In genomic region chr3L:18250652-18251051, dm6 we compare ENCODE assay signal across 1 fruit fly cellular context.
TF ChIP-seq lines count a peak whose summit lies in the region.

No protein-coding gene starts in this region.

TF ChIP-seq in whole organism, embryonic, 481 proteins besides CTCF, POLR2A, EP300 and RAD21 (continued from another document and continues in another):
- TF ChIP-seq CG12942 (GFP tag; optimal IDR thresholded peaks at IDR 0.05; lab: Kevin White, UChicago) (no peak), CG7786 (GFP tag; optimal IDR thresholded peaks at IDR 0.05; lab: Kevin White, UChicago) (no peak), h (optimal IDR thresholded peaks at IDR 0.05; lab: Kevin White, UChicago) (no peak), CG8359 (GFP tag; optimal IDR thresholded peaks at IDR 0.05; lab: Kevin White, UChicago; ENCODE audit: borderline replicate concordance) (no peak), CG10147 (GFP tag; optimal IDR thresholded peaks at IDR 0.05; lab: Kevin White, UChicago) (no peak), CG14860 (GFP tag; IDR thresholded peaks at IDR 0.05; lab: Robert Waterston, UW; ENCODE audit: partially characterized antibody) (no peak), CG11085 (GFP tag; IDR thresholded peaks at IDR 0.05; lab: Robert Waterston, UW) (no peak), ERR (GFP tag; optimal IDR thresholded peaks at IDR 0.05; lab: Kevin White, UChicago) (no peak), CkIIα-i1 (GFP tag; IDR thresholded peaks at IDR 0.05; lab: Robert Waterston, UW) (no peak), nerfin-2 (GFP tag; IDR thresholded peaks at IDR 0.05; lab: Robert Waterston, UW; ENCODE audit: partially characterized antibody) (no peak), CG11247 (GFP tag; IDR thresholded peaks at IDR 0.05; lab: Robert Waterston, UW) (0 out of 2 replicates have a peak, but pooled peaks have one; percentile 20), CG6765 (GFP tag; optimal IDR thresholded peaks at IDR 0.05; lab: Kevin White, UChicago) (no peak), row (GFP tag; IDR thresholded peaks at IDR 0.05; lab: Robert Waterston, UW) (peak; percentile 81), nmo (GFP tag; optimal IDR thresholded peaks at IDR 0.05; lab: Kevin White, UChicago) (peak; percentile 83), dmrt11E (tag; optimal IDR thresholded peaks at IDR 0.05; lab: Kevin White, UChicago) (peak; percentile 92), CG6683 (GFP tag; optimal IDR thresholded peaks at IDR 0.05; lab: Kevin White, UChicago) (no peak), schlank (tag; optimal IDR thresholded peaks at IDR 0.05; lab: Kevin White, UChicago) (no peak), dm (GFP tag; optimal IDR thresholded peaks at IDR 0.05; lab: Kevin White, UChicago) (no peak), jigr1 (GFP tag; IDR thresholded peaks at IDR 0.05; lab: Robert Waterston, UW) (no peak), CG9609 (GFP tag; optimal IDR thresholded peaks at IDR 0.05; lab: Kevin White, UChicago) (no peak), pzg (GFP tag; optimal IDR thresholded peaks at IDR 0.05; lab: Kevin White, UChicago) (no peak), ara (GFP tag; IDR thresholded peaks at IDR 0.05; lab: Robert Waterston, UW) (peak; percentile 89), al (GFP tag; IDR thresholded peaks at IDR 0.05; lab: Robert Waterston, UW) (no peak), ap (GFP tag; IDR thresholded peaks at IDR 0.05; lab: Robert Waterston, UW) (peak; percentile 33), CG7357 (GFP tag; IDR thresholded peaks at IDR 0.05; lab: Robert Waterston, UW) (no peak), CG12769 (tag; optimal IDR thresholded peaks at IDR 0.05; lab: Kevin White, UChicago) (no peak), tin (GFP tag; optimal IDR thresholded peaks at IDR 0.05; lab: Kevin White, UChicago) (peak; percentile 50), ATbp (GFP tag; optimal IDR thresholded peaks at IDR 0.05; lab: Kevin White, UChicago) (peak; percentile 38), CG16815 (GFP tag; optimal IDR thresholded peaks at IDR 0.05; lab: Kevin White, UChicago) (peak; percentile 70), CG1832 (GFP tag; optimal IDR thresholded peaks at IDR 0.05; lab: Kevin White, UChicago) (no peak), vvl (GFP tag; IDR thresholded peaks at IDR 0.05; lab: Robert Waterston, UW) (peak; percentile 85), CG6654 (GFP tag; optimal IDR thresholded peaks at IDR 0.05; lab: Kevin White, UChicago) (no peak), sug (tag; optimal IDR thresholded peaks at IDR 0.05; lab: Kevin White, UChicago) (no peak), CG32767 (GFP tag; IDR thresholded peaks at IDR 0.05; lab: Robert Waterston, UW) (no peak), Sox102F (GFP tag; optimal IDR thresholded peaks at IDR 0.05; lab: Kevin White, UChicago) (peak; percentile 86), HmgD (GFP tag; optimal IDR thresholded peaks at IDR 0.05; lab: Kevin White, UChicago) (no peak), psq (GFP tag; optimal IDR thresholded peaks at IDR 0.05; lab: Kevin White, UChicago) (peak; percentile 10), Oaz (GFP tag; IDR thresholded peaks at IDR 0.05; lab: Robert Waterston, UW) (no peak), Bteb2 (GFP tag; optimal IDR thresholded peaks at IDR 0.05; lab: Kevin White, UChicago) (no peak), br (optimal IDR thresholded peaks at IDR 0.05; lab: Kevin White, UChicago) (no peak), D19A (tag; optimal IDR thresholded peaks at IDR 0.05; lab: Kevin White, UChicago) (peak; percentile 68), HLH54F (GFP tag; optimal IDR thresholded peaks at IDR 0.05; lab: Kevin White, UChicago) (no peak), nom (GFP tag; optimal IDR thresholded peaks at IDR 0.05; lab: Kevin White, UChicago) (no peak), Drgx (GFP tag; IDR thresholded peaks at IDR 0.05; lab: Robert Waterston, UW) (peak; percentile 32; the same call in 1 of the 2 replicates), CG6791 (GFP tag; IDR thresholded peaks at IDR 0.05; lab: Robert Waterston, UW; ENCODE audit: partially characterized antibody) (no peak), Adf1 (GFP tag; IDR thresholded peaks at IDR 0.05; lab: Robert Waterston, UW) (no peak), jing (GFP tag; optimal IDR thresholded peaks at IDR 0.05; lab: Kevin White, UChicago) (peak; percentile 34), bowl (GFP tag; IDR thresholded peaks at IDR 0.05; lab: Robert Waterston, UW) (no peak), chn (GFP tag; optimal IDR thresholded peaks at IDR 0.05; lab: Kevin White, UChicago) (no peak), usp (GFP tag; optimal IDR thresholded peaks at IDR 0.05; lab: Kevin White, UChicago) (no peak), CG3995 (GFP tag; optimal IDR thresholded peaks at IDR 0.05; lab: Kevin White, UChicago) (no peak), CrebB (tag; optimal IDR thresholded peaks at IDR 0.05; lab: Kevin White, UChicago) (no peak), YL-1 (GFP tag; optimal IDR thresholded peaks at IDR 0.05; lab: Kevin White, UChicago) (no peak), CG16863 (GFP tag; optimal IDR thresholded peaks at IDR 0.05; lab: Kevin White, UChicago) (no peak), CG12391 (tag; optimal IDR thresholded peaks at IDR 0.05; lab: Kevin White, UChicago) (peak; percentile 78), CG10654 (GFP tag; optimal IDR thresholded peaks at IDR 0.05; lab: Kevin White, UChicago) (peak; percentile 19), hth (optimal IDR thresholded peaks at IDR 0.05; lab: Kevin White, UChicago) (no peak), ase (GFP tag; IDR thresholded peaks at IDR 0.05; lab: Robert Waterston, UW) (0 out of 3 replicates have a peak, but pooled peaks have one; percentile 8), unpg (GFP tag; optimal IDR thresholded peaks at IDR 0.05; lab: Kevin White, UChicago) (peak; percentile 60), CG7963 (GFP tag; IDR thresholded peaks at IDR 0.05; lab: Robert Waterston, UW; ENCODE audit: partially characterized antibody) (no peak), Opbp (GFP tag; IDR thresholded peaks at IDR 0.05; lab: Robert Waterston, UW; ENCODE audit: partially characterized antibody) (no peak), pros (GFP tag; optimal IDR thresholded peaks at IDR 0.05; lab: Kevin White, UChicago) (no peak), CG8290 (GFP tag; optimal IDR thresholded peaks at IDR 0.05; lab: Kevin White, UChicago) (peak; percentile 20), CG8290 (tag; optimal IDR thresholded peaks at IDR 0.05; lab: Kevin White, UChicago) (no peak), CoRest (tag; optimal IDR thresholded peaks at IDR 0.05; lab: Kevin White, UChicago) (peak; percentile 73), CG8944 (GFP tag; optimal IDR thresholded peaks at IDR 0.05; lab: Kevin White, UChicago) (no peak), sqz (GFP tag; optimal IDR thresholded peaks at IDR 0.05; lab: Kevin White, UChicago) (peak; percentile 72), unc-4 (GFP tag; IDR thresholded peaks at IDR 0.05; lab: Robert Waterston, UW; ENCODE audit: partially characterized antibody) (no peak), CG1602 (GFP tag; optimal IDR thresholded peaks at IDR 0.05; lab: Kevin White, UChicago) (peak; percentile 70), CG31388 (GFP tag; optimal IDR thresholded peaks at IDR 0.05; lab: Kevin White, UChicago) (no peak), Atf6 (GFP tag; IDR thresholded peaks at IDR 0.05; lab: Robert Waterston, UW) (no peak), chm (GFP tag; IDR thresholded peaks at IDR 0.05; lab: Robert Waterston, UW) (peak; percentile 78; the same call in 1 of the 2 replicates), CG4707 (GFP tag; optimal IDR thresholded peaks at IDR 0.05; lab: Kevin White, UChicago) (peak; percentile 10), fd3F (GFP tag; optimal IDR thresholded peaks at IDR 0.05; lab: Kevin White, UChicago) (no peak), fd102C (GFP tag; optimal IDR thresholded peaks at IDR 0.05; lab: Kevin White, UChicago) (no peak), run (tag; optimal IDR thresholded peaks at IDR 0.05; lab: Kevin White, UChicago) (no peak), Meics (GFP tag; optimal IDR thresholded peaks at IDR 0.05; lab: Kevin White, UChicago) (no peak), sens (GFP tag; lab: Kevin White, UChicago) (peak; percentile 88), zen (tag; optimal IDR thresholded peaks at IDR 0.05; lab: Kevin White, UChicago) (peak; percentile 59), otp (GFP tag; IDR thresholded peaks at IDR 0.05; lab: Robert Waterston, UW) (peak; percentile 74; the same call in 2 of the 3 replicates), luna (GFP tag; optimal IDR thresholded peaks at IDR 0.05; lab: Kevin White, UChicago) (no peak), Nf-YB (GFP tag; optimal IDR thresholded peaks at IDR 0.05; lab: Kevin White, UChicago) (peak; percentile 31), mirr (GFP tag; optimal IDR thresholded peaks at IDR 0.05; lab: Kevin White, UChicago) (no peak), wdn (GFP tag; IDR thresholded peaks at IDR 0.05; lab: Robert Waterston, UW) (no peak), Hey (tag; optimal IDR thresholded peaks at IDR 0.05; lab: Kevin White, UChicago) (no peak), CG12071 (GFP tag; optimal IDR thresholded peaks at IDR 0.05; lab: Kevin White, UChicago) (no peak), CG17361 (GFP tag; IDR thresholded peaks at IDR 0.05; lab: Robert Waterston, UW) (peak; percentile 75), CG1529 (GFP tag; optimal IDR thresholded peaks at IDR 0.05; lab: Kevin White, UChicago) (peak; percentile 47), amos (GFP tag; IDR thresholded peaks at IDR 0.05; lab: Robert Waterston, UW; ENCODE audit: partially characterized antibody) (no peak), gsb-n (tag; optimal IDR thresholded peaks at IDR 0.05; lab: Kevin White, UChicago) (peak; percentile 70), CG3163 (GFP tag; optimal IDR thresholded peaks at IDR 0.05; lab: Kevin White, UChicago) (no peak), kay (GFP tag; optimal IDR thresholded peaks at IDR 0.05; lab: Kevin White, UChicago) (no peak), Optix (GFP tag; IDR thresholded peaks at IDR 0.05; lab: Robert Waterston, UW) (no peak), tgo (GFP tag; IDR thresholded peaks at IDR 0.05; lab: Robert Waterston, UW) (peak; percentile 44; the same call in 1 of the 3 replicates), CG2199 (GFP tag; IDR thresholded peaks at IDR 0.05; lab: Robert Waterston, UW) (no peak), Chrac-16 (GFP tag; optimal IDR thresholded peaks at IDR 0.05; lab: Kevin White, UChicago) (peak; percentile 19), tx (GFP tag; optimal IDR thresholded peaks at IDR 0.05; lab: Kevin White, UChicago) (no peak), Ptx1 (GFP tag; IDR thresholded peaks at IDR 0.05; lab: Robert Waterston, UW) (peak; percentile 73), sc (optimal IDR thresholded peaks at IDR 0.05; lab: Kevin White, UChicago) (no peak), sc (GFP tag; optimal IDR thresholded peaks at IDR 0.05; lab: Kevin White, UChicago) (peak; percentile 60), CG12659 (GFP tag; optimal IDR thresholded peaks at IDR 0.05; lab: Kevin White, UChicago) (peak; percentile 10), CG3065 (GFP tag; optimal IDR thresholded peaks at IDR 0.05; lab: Kevin White, UChicago) (no peak), CG7556 (GFP tag; optimal IDR thresholded peaks at IDR 0.05; lab: Kevin White, UChicago) (peak; percentile 39), nau (GFP tag; optimal IDR thresholded peaks at IDR 0.05; lab: Kevin White, UChicago) (peak; percentile 5), ham (GFP tag; IDR thresholded peaks at IDR 0.05; lab: Robert Waterston, UW) (no peak), Neu2 (GFP tag; optimal IDR thresholded peaks at IDR 0.05; lab: Kevin White, UChicago; ENCODE audit: borderline replicate concordance) (no peak), chinmo (GFP tag; IDR thresholded peaks at IDR 0.05; lab: Robert Waterston, UW; ENCODE audit: partially characterized antibody) (no peak), org-1 (GFP tag; optimal IDR thresholded peaks at IDR 0.05; lab: Kevin White, UChicago) (no peak), E2f2 (GFP tag; IDR thresholded peaks at IDR 0.05; lab: Robert Waterston, UW) (no peak), nerfin-1 (tag; optimal IDR thresholded peaks at IDR 0.05; lab: Kevin White, UChicago) (peak; percentile 46), H15 (GFP tag; IDR thresholded peaks at IDR 0.05; lab: Robert Waterston, UW) (peak; percentile 47; the same call in 1 of the 3 replicates), CG10565 (GFP tag; optimal IDR thresholded peaks at IDR 0.05; lab: Kevin White, UChicago) (no peak), CG2202 (tag; optimal IDR thresholded peaks at IDR 0.05; lab: Kevin White, UChicago) (peak; percentile 74), CG13894 (tag; optimal IDR thresholded peaks at IDR 0.05; lab: Kevin White, UChicago) (no peak), Scr (GFP tag; IDR thresholded peaks at IDR 0.05; lab: Robert Waterston, UW; ENCODE audit: partially characterized antibody) (no peak), esg (GFP tag; conservative IDR thresholded peaks at IDR 0.05; lab: Robert Waterston, UW) (0 out of 2 replicates have a peak, but pooled peaks have one; percentile 23), Side (GFP tag; optimal IDR thresholded peaks at IDR 0.05; lab: Kevin White, UChicago) (no peak), kni (GFP tag; optimal IDR thresholded peaks at IDR 0.05; lab: Kevin White, UChicago) (no peak), CG31365 (tag; optimal IDR thresholded peaks at IDR 0.05; lab: Kevin White, UChicago) (no peak), CG11560 (tag; IDR thresholded peaks at IDR 0.05; lab: Robert Waterston, UW) (peak; percentile 16; the same call in 1 of the 3 replicates), CG14965 (GFP tag; optimal IDR thresholded peaks at IDR 0.05; lab: Kevin White, UChicago; ENCODE audit: borderline replicate concordance) (no peak), Hr3 (GFP tag; optimal IDR thresholded peaks at IDR 0.05; lab: Kevin White, UChicago) (peak; percentile 45), ranshi (GFP tag; IDR thresholded peaks at IDR 0.05; lab: Robert Waterston, UW) (0 out of 2 replicates have a peak, but pooled peaks have one; percentile 68), CG16779 (GFP tag; IDR thresholded peaks at IDR 0.05; lab: Robert Waterston, UW) (no peak), CG13624 (GFP tag; optimal IDR thresholded peaks at IDR 0.05; lab: Kevin White, UChicago) (no peak), Ravus (GFP tag; IDR thresholded peaks at IDR 0.05; lab: Robert Waterston, UW) (no peak), pfk (GFP tag; optimal IDR thresholded peaks at IDR 0.05; lab: Kevin White, UChicago) (no peak), CG8924 (tag; optimal IDR thresholded peaks at IDR 0.05; lab: Kevin White, UChicago) (peak; percentile 67), gfzf (GFP tag; optimal IDR thresholded peaks at IDR 0.05; lab: Kevin White, UChicago) (no peak), CG15479 (GFP tag; optimal IDR thresholded peaks at IDR 0.05; lab: Kevin White, UChicago) (no peak), CG5245 (GFP tag; optimal IDR thresholded peaks at IDR 0.05; lab: Kevin White, UChicago) (no peak), CG10274 (GFP tag; optimal IDR thresholded peaks at IDR 0.05; lab: Kevin White, UChicago) (no peak), CG13296 (GFP tag; optimal IDR thresholded peaks at IDR 0.05; lab: Kevin White, UChicago) (no peak), mld (GFP tag; IDR thresholded peaks at IDR 0.05; lab: Robert Waterston, UW; ENCODE audit: partially characterized antibody) (no peak)
